Worm (Caenorhabditis elegans): ENCODE results near the gene dmd-3.
A peak's percentile ranks its signal among the peaks of the same experiment; 100 is the strongest.

The dmd-3 gene

ce11 chrV:19622440-19622914 is 32.6 kb downstream of the dmd-3 start, which contains the start of gene Y43F8C.3 (continued):
- TF ChIP-seq nfyb-1 (GFP tag; IDR thresholded peaks at IDR 0.05), result peak; percentile 66; the same call in 1 of the 2 replicates
- TF ChIP-seq mes-4 (tag; optimal IDR thresholded peaks at IDR 0.05), result no peak
- TF ChIP-seq nhr-80 (tag; optimal IDR thresholded peaks at IDR 0.05), result peak; percentile 28
- no peak for TF ChIP-seq sdz-38 (tag; optimal IDR thresholded peaks at IDR 0.05)
- TF ChIP-seq B0261.1 (tag; optimal IDR thresholded peaks at IDR 0.05), result no peak
- TF ChIP-seq attf-5 (GFP tag; optimal IDR thresholded peaks at IDR 0.05), result peak; percentile 27
- no peak for TF ChIP-seq lsl-1 (GFP tag; optimal IDR thresholded peaks at IDR 0.05)
- 0 out of 2 replicates have a peak, but pooled peaks have one; percentile 32 for TF ChIP-seq pbrm-1 (GFP tag; IDR thresholded peaks at IDR 0.05)
- TF ChIP-seq lir-1 (GFP tag; conservative IDR thresholded peaks at IDR 0.05), result peak; percentile 94
- peak; percentile 93 for TF ChIP-seq egrh-3 (GFP tag; IDR thresholded peaks at IDR 0.05)

ce11 chrV:19620098-19620497 is 35.0 kb downstream of the dmd-3 start:
- TF ChIP-seq snpc-1.3 (tag; optimal IDR thresholded peaks at IDR 0.05; ENCODE audit: insufficient read depth) (no peak), let-526 (GFP tag; IDR thresholded peaks at IDR 0.05) (0 out of 2 replicates have a peak, but pooled peaks have one; percentile 41), hmg-1.2 (GFP tag; IDR thresholded peaks at IDR 0.05) (peak; percentile 86)

DNA sequence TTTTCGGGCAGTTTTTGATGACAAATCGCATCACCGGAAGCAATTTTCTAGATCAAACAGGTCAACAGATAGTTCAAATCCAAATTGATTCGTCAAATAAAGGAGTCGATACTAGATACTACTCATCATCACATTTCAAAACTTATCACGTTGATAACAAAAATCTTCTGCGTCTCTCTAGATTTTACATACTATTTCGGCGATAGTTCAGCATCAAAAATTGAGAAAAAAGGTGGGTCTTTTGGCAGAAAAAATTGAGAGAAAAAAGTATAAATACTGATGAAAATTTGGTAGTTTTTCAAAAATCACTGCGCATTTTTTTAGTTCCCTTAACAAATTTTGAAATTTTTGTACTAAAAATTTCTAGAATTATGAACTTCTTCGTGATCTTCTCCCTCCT is 41.9 kb downstream of the dmd-3 start, which contains the start of gene nlp-26:
Gene nlp-26, plus strand, starts transcription at position 301 of the 400 bp plus-strand sequence.
- no peak for TF ChIP-seq hmg-1.2 (GFP tag; IDR thresholded peaks at IDR 0.05)
- TF ChIP-seq ceh-91 (GFP tag; IDR thresholded peaks at IDR 0.05), result no peak
- TF ChIP-seq egrh-3 (GFP tag; IDR thresholded peaks at IDR 0.05), result no peak
- no peak for TF ChIP-seq sea-2 (GFP tag; IDR thresholded peaks at IDR 0.05)
- no peak for TF ChIP-seq nhr-80 (tag; optimal IDR thresholded peaks at IDR 0.05)
- no peak for TF ChIP-seq athp-1 (tag; optimal IDR thresholded peaks at IDR 0.05)
- TF ChIP-seq madf-3 (GFP tag; IDR thresholded peaks at IDR 0.05), result no peak
- no peak for TF ChIP-seq ets-4 (GFP tag; optimal IDR thresholded peaks at IDR 0.05)
- no peak for TF ChIP-seq F10E7.11 (tag; optimal IDR thresholded peaks at IDR 0.05)
- TF ChIP-seq Y67H2A.10 (GFP tag; conservative IDR thresholded peaks at IDR 0.05), result no peak
- no peak for TF ChIP-seq lir-1 (GFP tag; conservative IDR thresholded peaks at IDR 0.05)
- no peak for TF ChIP-seq xnd-1 (tag; optimal IDR thresholded peaks at IDR 0.05)
- TF ChIP-seq C17E4.6 (GFP tag; IDR thresholded peaks at IDR 0.05), result no peak
- TF ChIP-seq ceh-79 (tag; optimal IDR thresholded peaks at IDR 0.05), result no peak
- TF ChIP-seq zim-3 (tag; optimal IDR thresholded peaks at IDR 0.05), result no peak
- TF ChIP-seq sptf-2 (GFP tag; optimal IDR thresholded peaks at IDR 0.05), result no peak

- TF ChIP-seq mcd-1 (GFP tag; IDR thresholded peaks at IDR 0.05), result 0 out of 2 replicates have a peak, but pooled peaks have one; percentile 11
- no peak for TF ChIP-seq ztf-18 (tag; optimal IDR thresholded peaks at IDR 0.05)
- TF ChIP-seq madf-6 (GFP tag; IDR thresholded peaks at IDR 0.05), result 0 out of 2 replicates have a peak, but pooled peaks have one; percentile 31
- TF ChIP-seq lin-40 (tag; optimal IDR thresholded peaks at IDR 0.05), result peak; percentile 19
- TF ChIP-seq D2030.7 (GFP tag; IDR thresholded peaks at IDR 0.05), result no peak
- TF ChIP-seq B0261.1 (tag; optimal IDR thresholded peaks at IDR 0.05), result no peak
- TF ChIP-seq ztf-26 (tag; optimal IDR thresholded peaks at IDR 0.05), result peak; percentile 14
- peak; percentile 67 for TF ChIP-seq zfh-2 (GFP tag; conservative IDR thresholded peaks at IDR 0.05)
- 0 out of 2 replicates have a peak, but pooled peaks have one; percentile 35 for TF ChIP-seq nfyb-1 (GFP tag; IDR thresholded peaks at IDR 0.05)
- TF ChIP-seq attf-3 (GFP tag; conservative IDR thresholded peaks at IDR 0.05), result no peak
- TF ChIP-seq mel-28 (tag; optimal IDR thresholded peaks at IDR 0.05; ENCODE audit: borderline replicate concordance), result no peak
- peak; percentile 5 for TF ChIP-seq somi-1 (GFP tag; optimal IDR thresholded peaks at IDR 0.05)
- peak; percentile 68 for TF ChIP-seq dox-1 (GFP tag; IDR thresholded peaks at IDR 0.05)
- TF ChIP-seq K11D2.4 (GFP tag; IDR thresholded peaks at IDR 0.05), result 0 out of 2 replicates have a peak, but pooled peaks have one; percentile 40
- no peak for TF ChIP-seq let-607 (tag; optimal IDR thresholded peaks at IDR 0.05)
- no peak for TF ChIP-seq let-526 (GFP tag; IDR thresholded peaks at IDR 0.05)
- peak; percentile 53; the same call in 1 of the 2 replicates for TF ChIP-seq ztf-6 (GFP tag; IDR thresholded peaks at IDR 0.05)
- no peak for TF ChIP-seq cebp-2 (GFP tag; IDR thresholded peaks at IDR 0.05)
- peak; percentile 49; the same call in 1 of the 2 replicates for TF ChIP-seq madf-3 (GFP tag; IDR thresholded peaks at IDR 0.05)
- TF ChIP-seq ztf-25 (GFP tag; IDR thresholded peaks at IDR 0.05), result no peak
- no peak for TF ChIP-seq rec-8 (tag; optimal IDR thresholded peaks at IDR 0.05)
Measured at ce11 chrV:19611675-19612345, 43.2 kb downstream of the dmd-3 start.

Measured in whole organism, young adult.